Worm (Caenorhabditis elegans): ENCODE results near the gene usip-1.

The usip-1 gene

ce11 chrV:12190943-12191569 is 7.1 kb upstream of the usip-1 start, which contains the start of gene dpy-30:
TSS of gene dpy-30 (plus strand) at chrV:12191519.
- TF ChIP-seq ceh-30 (tag; optimal IDR thresholded peaks at IDR 0.05) (peak; percentile 7), eyg-1 (tag; optimal IDR thresholded peaks at IDR 0.05) (no peak), nhr-11 (tag; optimal IDR thresholded peaks at IDR 0.05) (no peak), nfya-1 (tag; optimal IDR thresholded peaks at IDR 0.05) (peak; percentile 42), hlh-30 (tag; optimal IDR thresholded peaks at IDR 0.05; ENCODE audit: insufficient read depth) (peak; percentile 33), ztf-16 (tag; optimal IDR thresholded peaks at IDR 0.05) (no peak), fax-1 (tag; optimal IDR thresholded peaks at IDR 0.05) (no peak), sdc-2 (tag; optimal IDR thresholded peaks at IDR 0.05) (no peak), ceh-19 (GFP tag; optimal IDR thresholded peaks at IDR 0.05) (no peak), ceh-18 (tag; optimal IDR thresholded peaks at IDR 0.05) (no peak), mec-3 (tag; optimal IDR thresholded peaks at IDR 0.05; ENCODE audit: borderline replicate concordance) (no peak), ceh-2 (tag; optimal IDR thresholded peaks at IDR 0.05) (no peak), unc-55 (GFP tag; optimal IDR thresholded peaks at IDR 0.05) (no peak), pha-4 (tag; optimal IDR thresholded peaks at IDR 0.05) (no peak), ceh-34 (tag; optimal IDR thresholded peaks at IDR 0.05) (peak; percentile 24), lin-11 (tag; optimal IDR thresholded peaks at IDR 0.05) (no peak), lim-6 (tag; optimal IDR thresholded peaks at IDR 0.05) (no peak), unc-3 (GFP tag; conservative IDR thresholded peaks at IDR 0.05) (no peak), unc-3 (tag; optimal IDR thresholded peaks at IDR 0.05) (no peak)

- TF ChIP-seq nhr-11 (tag; optimal IDR thresholded peaks at IDR 0.05) (no peak), elt-4 (tag; optimal IDR thresholded peaks at IDR 0.05) (no peak), C08G9.2 (tag; optimal IDR thresholded peaks at IDR 0.05) (no peak), pha-2 (tag; optimal IDR thresholded peaks at IDR 0.05) (no peak), hlh-8 (tag; optimal IDR thresholded peaks at IDR 0.05) (no peak), elt-2 (tag; optimal IDR thresholded peaks at IDR 0.05) (no peak)
Measured at ce11 chrV:12188830-12189229, 4.8 kb upstream of the usip-1 start.

- TF ChIP-seq hlh-8 (tag; optimal IDR thresholded peaks at IDR 0.05) (no peak), ztf-16 (tag; optimal IDR thresholded peaks at IDR 0.05) (no peak), ceh-45 (GFP tag; IDR thresholded peaks at IDR 0.05) (no peak), pag-3 (tag; optimal IDR thresholded peaks at IDR 0.05; ENCODE audit: borderline replicate concordance) (no peak), elt-2 (tag; optimal IDR thresholded peaks at IDR 0.05) (no peak), ceh-31 (tag; optimal IDR thresholded peaks at IDR 0.05) (no peak), dve-1 (tag; optimal IDR thresholded peaks at IDR 0.05) (no peak)
Measured at ce11 chrV:12187344-12187743, 3.4 kb upstream of the usip-1 start, which contains the start of gene ZK863.8. TSS of gene ZK863.8 (minus strand) at chrV:12187516.

ce11 chrV:12184308-12184999 is 460 bp upstream of the usip-1 start, which contains the start of gene srd-4:
TSS of gene srd-4 (plus strand) at chrV:12184949.
- TF ChIP-seq nfya-1 (tag; optimal IDR thresholded peaks at IDR 0.05) = peak; percentile 6
- no peak for TF ChIP-seq sdc-2 (tag; optimal IDR thresholded peaks at IDR 0.05)
- no peak for TF ChIP-seq nhr-232 (tag; optimal IDR thresholded peaks at IDR 0.05)
- TF ChIP-seq unc-55 (GFP tag; optimal IDR thresholded peaks at IDR 0.05) = no peak

ce11 chrV:12181310-12181709 is 2.7 kb downstream of the usip-1 start, which contains the start of gene elpc-3:
TSS of gene elpc-3 (minus strand) at chrV:12181410.
- TF ChIP-seq ama-1 (optimal IDR thresholded peaks at IDR 0.05) (no peak), fkh-6 (tag; optimal IDR thresholded peaks at IDR 0.05) (no peak), sdc-2 (tag; optimal IDR thresholded peaks at IDR 0.05) (no peak), C38D4.7 (GFP tag; optimal IDR thresholded peaks at IDR 0.05) (no peak), ceh-6 (GFP tag; optimal IDR thresholded peaks at IDR 0.05) (no peak), Y22D7AL.16 (tag; optimal IDR thresholded peaks at IDR 0.05) (no peak), hlh-13 (GFP tag; optimal IDR thresholded peaks at IDR 0.05) (no peak), ceh-18 (tag; optimal IDR thresholded peaks at IDR 0.05) (no peak), pax-1 (tag; optimal IDR thresholded peaks at IDR 0.05) (no peak), ceh-14 (tag; optimal IDR thresholded peaks at IDR 0.05) (no peak)
